Fruit fly (Drosophila melanogaster): Measurements from ENCODE around the gene CG32486.
A peak's percentile ranks its signal among the peaks of the same experiment; 100 is the strongest.

The CG32486 gene

DNA sequence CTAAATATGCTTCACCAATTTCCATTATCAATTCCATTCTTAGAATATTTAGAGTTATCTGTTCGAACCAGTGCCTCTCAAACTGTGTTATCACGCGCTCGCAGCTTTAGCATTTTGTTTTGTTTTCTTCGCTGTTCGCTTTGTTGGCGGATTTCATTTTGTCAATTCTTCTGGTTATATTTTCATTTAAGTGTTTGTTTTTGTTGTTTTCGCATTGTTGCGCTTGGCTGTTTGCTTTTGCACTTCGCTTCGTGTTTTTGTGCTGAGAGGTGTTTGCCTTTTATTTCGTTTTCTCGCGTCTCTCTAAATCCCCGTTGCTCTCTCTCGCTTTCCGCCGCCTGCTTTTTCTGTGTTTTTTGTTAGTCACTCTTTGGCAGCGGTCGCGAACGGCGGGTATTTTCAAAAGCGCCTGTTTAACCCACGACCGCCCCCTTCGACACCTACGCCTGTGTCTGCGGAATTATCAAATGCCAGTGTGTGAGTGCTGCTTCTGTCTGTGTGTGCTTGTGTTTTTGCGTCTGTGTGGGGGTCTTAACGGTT lies 7.0 kb upstream of the CG32486 start (continued):
- TF ChIP-seq usp (GFP tag; optimal IDR thresholded peaks at IDR 0.05) (no peak), CG14860 (GFP tag; IDR thresholded peaks at IDR 0.05; ENCODE audit: partially characterized antibody) (0 out of 3 replicates have a peak, but pooled peaks have one; percentile 15), Hey (tag; optimal IDR thresholded peaks at IDR 0.05) (peak; percentile 44), Taf1 (GFP tag; IDR thresholded peaks at IDR 0.05) (no peak), gt (GFP tag; IDR thresholded peaks at IDR 0.05) (no peak), CG11398 (GFP tag; optimal IDR thresholded peaks at IDR 0.05) (peak; percentile 51), CG13296 (GFP tag; optimal IDR thresholded peaks at IDR 0.05) (peak; percentile 51), CG4424 (GFP tag; optimal IDR thresholded peaks at IDR 0.05) (no peak), ATbp (GFP tag; optimal IDR thresholded peaks at IDR 0.05) (peak; percentile 64), gem (tag; optimal IDR thresholded peaks at IDR 0.05) (peak; percentile 7), row (GFP tag; IDR thresholded peaks at IDR 0.05) (peak; percentile 35; the same call in 1 of the 3 replicates), slp2 (GFP tag; optimal IDR thresholded peaks at IDR 0.05) (peak; percentile 31), CG17802 (tag; optimal IDR thresholded peaks at IDR 0.05) (no peak), CG6813 (GFP tag; optimal IDR thresholded peaks at IDR 0.05) (peak; percentile 31), CG15269 (tag; optimal IDR thresholded peaks at IDR 0.05) (peak; percentile 56), knrl (GFP tag; IDR thresholded peaks at IDR 0.05; ENCODE audit: partially characterized antibody) (peak; percentile 36; the same call in 1 of the 3 replicates), Xbp1 (GFP tag; optimal IDR thresholded peaks at IDR 0.05) (peak; percentile 4), CG1602 (GFP tag; optimal IDR thresholded peaks at IDR 0.05) (no peak), ase (GFP tag; IDR thresholded peaks at IDR 0.05) (no peak), h (optimal IDR thresholded peaks at IDR 0.05) (no peak), NC2α (GFP tag; optimal IDR thresholded peaks at IDR 0.05) (no peak), Dp (GFP tag; optimal IDR thresholded peaks at IDR 0.05) (peak; percentile 26), Sox100B (GFP tag; optimal IDR thresholded peaks at IDR 0.05) (no peak), Ets97D (GFP tag; optimal IDR thresholded peaks at IDR 0.05) (no peak), CG1792 (GFP tag; optimal IDR thresholded peaks at IDR 0.05) (peak; percentile 15), fd3F (GFP tag; optimal IDR thresholded peaks at IDR 0.05) (no peak), CG18764 (GFP tag; optimal IDR thresholded peaks at IDR 0.05) (no peak), CG34224 (GFP tag; IDR thresholded peaks at IDR 0.05; ENCODE audit: partially characterized antibody) (peak; percentile 47; the same call in 2 of the 3 replicates), gcm2 (GFP tag; optimal IDR thresholded peaks at IDR 0.05) (no peak), bab2 (GFP tag; optimal IDR thresholded peaks at IDR 0.05) (peak; percentile 36), sob (GFP tag; IDR thresholded peaks at IDR 0.05) (peak; percentile 58; the same call in 1 of the 2 replicates), exex (tag; optimal IDR thresholded peaks at IDR 0.05) (peak; percentile 63), CG12071 (GFP tag; optimal IDR thresholded peaks at IDR 0.05) (peak; percentile 26), kah (GFP tag; optimal IDR thresholded peaks at IDR 0.05) (peak; percentile 10), CG5953 (GFP tag; IDR thresholded peaks at IDR 0.05) (0 out of 2 replicates have a peak, but pooled peaks have one; percentile 8), CG32772 (GFP tag; IDR thresholded peaks at IDR 0.05) (peak; percentile 37; the same call in 1 of the 2 replicates), HHEX (GFP tag; optimal IDR thresholded peaks at IDR 0.05) (peak; percentile 25), C15 (GFP tag; IDR thresholded peaks at IDR 0.05) (no peak), CG10366 (GFP tag; IDR thresholded peaks at IDR 0.05) (0 out of 2 replicates have a peak, but pooled peaks have one; percentile 27), Asciz (GFP tag; optimal IDR thresholded peaks at IDR 0.05) (peak; percentile 48), repo (GFP tag; optimal IDR thresholded peaks at IDR 0.05) (peak; percentile 31), Side (GFP tag; optimal IDR thresholded peaks at IDR 0.05) (peak; percentile 38), Jarid2 (GFP tag; optimal IDR thresholded peaks at IDR 0.05) (peak; percentile 81), caup (GFP tag; optimal IDR thresholded peaks at IDR 0.05; ENCODE audit: severe bottlenecking) (peak; percentile 77), cg (GFP tag; optimal IDR thresholded peaks at IDR 0.05) (peak; percentile 88), cad (GFP tag; optimal IDR thresholded peaks at IDR 0.05) (peak; percentile 14), Ptx1 (GFP tag; IDR thresholded peaks at IDR 0.05) (peak; percentile 42), Dek (tag; optimal IDR thresholded peaks at IDR 0.05) (peak; percentile 45), Rx (GFP tag; IDR thresholded peaks at IDR 0.05) (no peak), GATAe (GFP tag; conservative IDR thresholded peaks at IDR 0.05) (peak; percentile 49)

All from whole organism, embryonic.